Worm (Caenorhabditis elegans) whole organism, young adult: Measurements from ENCODE around the gene C32B5.13.

Source experiments
- B0261.1 ChIP-seq: sonication (generic microtip); optimal IDR thresholded peaks from 2 replicates; lab custom pipeline; 2016; ENCODE audit warnings: mild to moderate bottlenecking, missing genetic modification characterization, moderate library complexity, missing compliant biosample characterization
- F49E8.2 ChIP-seq: sonication (generic microtip); optimal IDR thresholded peaks from 3 replicates; lab custom pipeline; 2017; ENCODE audit warnings: missing genetic modification characterization, mild to moderate bottlenecking, missing compliant biosample characterization, antibody characterized with exemption, moderate library complexity; ENCODE audit not compliant: insufficient read depth
- Y67H2A.10 ChIP-seq: fragments of 200-800 bp; sonication (Bioruptor generic); conservative IDR thresholded peaks from 2 replicates; pipeline ENCODE4 v1.3.6; 2022; ENCODE audit warnings: missing genetic modification reagents, missing genetic modification characterization, missing compliant biosample characterization
- dpl-1 ChIP-seq: fragments of 150-350 bp; optimal IDR thresholded peaks from 2 replicates; lab custom pipeline; 2014; ENCODE audit warnings: missing biosample characterization, missing genetic modification reagents, missing genetic modification characterization
- lin-35 ChIP-seq, 3 experiments: fragments of 150-350 bp in 2 of 3; sonication (generic microtip) in 1 of 3; optimal IDR thresholded peaks; 2 replicates each; lab custom pipeline; 2014 to 2018; ENCODE audit warnings: missing biosample characterization in 3 of 3, missing genetic modification characterization in 3 of 3, missing genetic modification reagents in 3 of 3
- pha-4 ChIP-seq: fragments of 150-350 bp; sonication (generic microtip); optimal IDR thresholded peaks from 2 replicates; lab custom pipeline; 2014; ENCODE audit warnings: missing biosample characterization, missing genetic modification reagents, missing genetic modification characterization
- unc-62 ChIP-seq: fragments of 150-350 bp; optimal IDR thresholded peaks from 2 replicates; lab custom pipeline; 2014; ENCODE audit warnings: missing biosample characterization, missing genetic modification reagents, missing genetic modification characterization
- ztf-25 ChIP-seq: fragments of 200-800 bp; sonication (Bioruptor generic); IDR thresholded peaks from 2 replicates; pipeline ENCODE4 v1.3.6; 2022; ENCODE audit warnings: missing genetic modification reagents, missing genetic modification characterization, missing compliant biosample characterization

- TF ChIP-seq dpl-1 (GFP tag; lab: Kevin White, UChicago), result no peak
- TF ChIP-seq F49E8.2 (tag; lab: Kevin White, UChicago), result no peak
- no peak for TF ChIP-seq Y67H2A.10 (GFP tag; lab: Robert Waterston, UW)
- no peak for TF ChIP-seq pha-4 (tag; lab: Kevin White, UChicago)
- no peak for TF ChIP-seq lin-35 (GFP tag; optimal IDR thresholded peaks at IDR 0.05; lab: Kevin White, UChicago)
- TF ChIP-seq ztf-25, result no peak
- no peak for TF ChIP-seq unc-62 (GFP tag; lab: Kevin White, UChicago)
- no peak for TF ChIP-seq B0261.1 (tag; lab: Kevin White, UChicago)
Observed at ce11 chrII:922778-923177, 39.1 kb downstream of the C32B5.13 start.
